Worm (Caenorhabditis elegans) whole organism, L4 larva: ENCODE measurements around the gene spp-16.

Experiments used
- F10B5.3 ChIP-seq: sonication (generic microtip); optimal IDR thresholded peaks from 2 replicates; lab custom pipeline; 2016; ENCODE audit warnings: mild to moderate bottlenecking, missing genetic modification characterization, missing compliant biosample characterization
- F44E2.7 ChIP-seq: fragments of 200-800 bp; sonication (Bioruptor generic); IDR thresholded peaks from 2 replicates; pipeline ENCODE4 v2.1.2; 2022; ENCODE audit warnings: missing genetic modification characterization, missing compliant biosample characterization
- T20F7.1 ChIP-seq: fragments of 200-800 bp; sonication (Bioruptor generic); optimal IDR thresholded peaks from 2 replicates; lab custom pipeline; 2018; ENCODE audit warnings: mild to moderate bottlenecking, missing genetic modification characterization, missing compliant biosample characterization
- T26A8.4 ChIP-seq: fragments of 200-800 bp; sonication (Bioruptor generic); IDR thresholded peaks from 2 replicates; pipeline ENCODE4 v1.3.6; 2022; ENCODE audit warnings: missing genetic modification characterization, missing compliant biosample characterization
- Y105C5A.15 ChIP-seq: fragments of 200-800 bp; sonication (Bioruptor generic); IDR thresholded peaks from 2 replicates; pipeline ENCODE4 v1.3.6; 2022; ENCODE audit warnings: missing genetic modification characterization, missing compliant biosample characterization
- aha-1 ChIP-seq: fragments of 150-350 bp; peaks from one replicate; lab custom pipeline; 2014; ENCODE audit warnings: missing biosample characterization, missing genetic modification characterization
- aly-2 ChIP-seq: sonication (generic microtip); optimal IDR thresholded peaks from 2 replicates; lab custom pipeline; 2018; ENCODE audit warnings: missing biosample characterization, missing genetic modification characterization
- arid-1 ChIP-seq: fragments of 200-800 bp; sonication (Bioruptor generic); conservative IDR thresholded peaks from 2 replicates; pipeline ENCODE4 v1.3.6; 2022; ENCODE audit warnings: missing genetic modification reagents, missing genetic modification characterization, missing compliant biosample characterization
- attf-4 ChIP-seq: sonication (generic microtip); optimal IDR thresholded peaks from 3 replicates; lab custom pipeline; 2017; ENCODE audit warnings: missing biosample characterization, missing genetic modification characterization
- ceh-20 ChIP-seq: fragments of 200-800 bp; sonication (Bioruptor generic); IDR thresholded peaks from 2 replicates; pipeline ENCODE4 v1.3.6; 2022; ENCODE audit warnings: missing genetic modification reagents, missing genetic modification characterization, missing compliant biosample characterization
- ceh-28 ChIP-seq: fragments of 150-350 bp; optimal IDR thresholded peaks from 2 replicates; lab custom pipeline; 2014; ENCODE audit warnings: missing biosample characterization, missing genetic modification reagents, missing genetic modification characterization
- ceh-32 ChIP-seq: sonication (generic microtip); optimal IDR thresholded peaks from 2 replicates; lab custom pipeline; 2016; ENCODE audit warnings: mild to moderate bottlenecking, missing genetic modification characterization, missing compliant biosample characterization; ENCODE audit not compliant: poor library complexity
- ceh-62 ChIP-seq: sonication (generic microtip); optimal IDR thresholded peaks from 2 replicates; lab custom pipeline; 2017; ENCODE audit warnings: missing biosample characterization, missing genetic modification characterization
- cey-2 ChIP-seq: sonication (generic microtip); optimal IDR thresholded peaks from 3 replicates; lab custom pipeline; 2017; ENCODE audit warnings: missing genetic modification characterization, mild to moderate bottlenecking, missing compliant biosample characterization, antibody characterized with exemption, borderline replicate concordance; ENCODE audit not compliant: insufficient read depth
- daf-16 ChIP-seq, 3 experiments: sonication (generic microtip); optimal IDR thresholded peaks; 2 replicates each; lab custom pipeline; 2016 to 2017; ENCODE audit warnings: missing genetic modification characterization in 3 of 3, missing genetic modification reagents in 3 of 3, mild to moderate bottlenecking in 2 of 3, missing compliant biosample characterization in 2 of 3, missing biosample characterization in 1 of 3, moderate library complexity in 1 of 3
- dmd-6 ChIP-seq: fragments of 200-800 bp; sonication (Bioruptor generic); IDR thresholded peaks from 2 replicates; pipeline ENCODE4 v1.3.6; 2022; ENCODE audit warnings: missing genetic modification reagents, missing genetic modification characterization, missing compliant biosample characterization
- dmd-9 ChIP-seq: fragments of 200-800 bp; sonication (Bioruptor generic); IDR thresholded peaks from 2 replicates; pipeline ENCODE4 v1.3.6; 2022; ENCODE audit warnings: missing genetic modification reagents, missing genetic modification characterization, missing compliant biosample characterization
- duxl-1 ChIP-seq: sonication (generic microtip); optimal IDR thresholded peaks from 2 replicates; lab custom pipeline; 2016; ENCODE audit warnings: mild to moderate bottlenecking, missing genetic modification characterization, moderate library complexity, missing compliant biosample characterization; ENCODE audit not compliant: poor library complexity
- dve-1 ChIP-seq: sonication (generic microtip); optimal IDR thresholded peaks from 2 replicates; lab custom pipeline; 2017; ENCODE audit warnings: antibody characterized with exemption, mild to moderate bottlenecking, missing genetic modification characterization, missing compliant biosample characterization; ENCODE audit not compliant: insufficient read depth
- fkh-10 ChIP-seq: fragments of 150-350 bp; optimal IDR thresholded peaks from 2 replicates; lab custom pipeline; 2014; ENCODE audit warnings: missing biosample characterization, missing genetic modification reagents, missing genetic modification characterization
- hif-1 ChIP-seq, 2 experiments: sonication (generic microtip); optimal IDR thresholded peaks; 2 replicates each; lab custom pipeline; 2016 to 2017; ENCODE audit warnings: missing compliant biosample characterization in 2 of 2, missing genetic modification characterization in 2 of 2, missing genetic modification reagents in 2 of 2, missing genotype in 2 of 2, mild to moderate bottlenecking in 1 of 2
- hlh-11 ChIP-seq: fragments of 200-800 bp; sonication (Bioruptor generic); optimal IDR thresholded peaks from 2 replicates; lab custom pipeline; 2018; ENCODE audit warnings: mild to moderate bottlenecking, missing genetic modification characterization, missing compliant biosample characterization
- hlh-30 ChIP-seq: sonication (generic microtip); optimal IDR thresholded peaks from 2 replicates; lab custom pipeline; 2017; ENCODE audit warnings: antibody characterized with exemption, mild to moderate bottlenecking, missing genetic modification characterization, missing compliant biosample characterization; ENCODE audit not compliant: insufficient read depth
- hmg-1.1 ChIP-seq: fragments of 200-800 bp; sonication (Bioruptor generic); IDR thresholded peaks from 2 replicates; pipeline ENCODE4 v1.3.6; 2022; ENCODE audit warnings: missing genetic modification reagents, missing genetic modification characterization, missing compliant biosample characterization
- jun-1 ChIP-seq: fragments of 150-350 bp; optimal IDR thresholded peaks from 2 replicates; lab custom pipeline; 2014; ENCODE audit warnings: missing biosample characterization, missing genetic modification reagents, missing genetic modification characterization
- lin-39 ChIP-seq: fragments of 150-350 bp; optimal IDR thresholded peaks from 2 replicates; lab custom pipeline; 2014; ENCODE audit warnings: missing biosample characterization, missing genetic modification reagents, missing genetic modification characterization
- lsy-2 ChIP-seq, 2 experiments: fragments of 150-350 bp in 1 of 2; sonication (generic microtip) in 1 of 2; optimal IDR thresholded peaks; 2 replicates each; lab custom pipeline; 2014 to 2017; ENCODE audit warnings: missing biosample characterization in 2 of 2, missing genetic modification characterization in 2 of 2
- madf-5 ChIP-seq, 2 experiments: fragments of 200-800 bp; sonication (Bioruptor generic); IDR thresholded peaks; 2 replicates each; pipeline ENCODE4 v1.3.6; 2022; ENCODE audit warnings: missing compliant biosample characterization in 2 of 2, missing genetic modification characterization in 2 of 2
- mdl-1 ChIP-seq, 2 experiments: fragments of 150-350 bp in 1 of 2; sonication (generic microtip) in 1 of 2; optimal IDR thresholded peaks; 2 replicates each; lab custom pipeline; 2014 to 2017; ENCODE audit warnings: missing biosample characterization in 2 of 2, missing genetic modification characterization in 2 of 2
- mdt-29 ChIP-seq: fragments of 200-800 bp; sonication (Bioruptor generic); IDR thresholded peaks from 2 replicates; pipeline ENCODE4 v1.3.6; 2022; ENCODE audit warnings: missing genetic modification reagents, missing genetic modification characterization, missing compliant biosample characterization
- mxl-2 ChIP-seq: fragments of 200-800 bp; sonication (Bioruptor generic); conservative IDR thresholded peaks from 2 replicates; pipeline ENCODE4 v1.3.6; 2022; ENCODE audit warnings: missing genetic modification reagents, missing genetic modification characterization, missing compliant biosample characterization
- mxl-3 ChIP-seq: fragments of 200-800 bp; sonication (Bioruptor generic); optimal IDR thresholded peaks from 2 replicates; lab custom pipeline; 2018; ENCODE audit warnings: mild to moderate bottlenecking, missing genetic modification characterization, missing compliant biosample characterization
- nhr-11 ChIP-seq: fragments of 150-350 bp; optimal IDR thresholded peaks from 2 replicates; lab custom pipeline; 2014; ENCODE audit warnings: missing biosample characterization, missing genetic modification characterization
- nhr-237 ChIP-seq: sonication (generic microtip); optimal IDR thresholded peaks from 2 replicates; lab custom pipeline; 2017; ENCODE audit warnings: missing biosample characterization, missing genetic modification characterization
- nhr-28 ChIP-seq: fragments of 150-350 bp; optimal IDR thresholded peaks from 2 replicates; lab custom pipeline; 2014; ENCODE audit warnings: missing biosample characterization, missing genetic modification characterization
- nhr-76 ChIP-seq: fragments of 150-350 bp; optimal IDR thresholded peaks from 2 replicates; lab custom pipeline; 2014; ENCODE audit warnings: missing biosample characterization, missing genetic modification characterization
- pha-4 ChIP-seq, 2 experiments: fragments of 150-350 bp in 1 of 2; fragments of 200-800 bp in 1 of 2; sonication (Bioruptor generic) in 1 of 2; IDR thresholded peaks in 1 of 2; optimal IDR thresholded peaks in 1 of 2; 2 replicates each; pipeline versions ENCODE4 v1.3.6 to Lab custom; 2014 to 2022; ENCODE audit warnings: missing genetic modification characterization in 2 of 2, missing genetic modification reagents in 2 of 2, missing biosample characterization in 1 of 2, missing compliant biosample characterization in 1 of 2
- php-3 ChIP-seq: fragments of 200-800 bp; sonication (Bioruptor generic); IDR thresholded peaks from 2 replicates; pipeline ENCODE4 v1.3.6; 2022; ENCODE audit warnings: missing genetic modification reagents, missing genetic modification characterization, missing compliant biosample characterization
- pqm-1 ChIP-seq: sonication (generic microtip); optimal IDR thresholded peaks from 2 replicates; lab custom pipeline; 2017; ENCODE audit warnings: missing biosample characterization, missing genetic modification characterization
- sdz-12 ChIP-seq: fragments of 200-800 bp; sonication (Bioruptor generic); optimal IDR thresholded peaks from 2 replicates; lab custom pipeline; 2018; ENCODE audit warnings: mild to moderate bottlenecking, missing genetic modification characterization, missing compliant biosample characterization
- skn-1 ChIP-seq: fragments of 150-350 bp; optimal IDR thresholded peaks from 2 replicates; lab custom pipeline; 2014; ENCODE audit warnings: missing biosample characterization, missing genetic modification characterization
- snpc-1.2 ChIP-seq: fragments of 200-800 bp; sonication (Bioruptor generic); IDR thresholded peaks from 2 replicates; pipeline ENCODE4 v1.3.6; 2022; ENCODE audit warnings: missing genetic modification reagents, missing genetic modification characterization, missing compliant biosample characterization
- spr-1 ChIP-seq: sonication (generic microtip); optimal IDR thresholded peaks from 2 replicates; lab custom pipeline; 2016; ENCODE audit warnings: mild to moderate bottlenecking, missing genetic modification characterization, missing compliant biosample characterization
- spr-3 ChIP-seq: fragments of 200-800 bp; sonication (Bioruptor generic); optimal IDR thresholded peaks from 2 replicates; lab custom pipeline; 2018; ENCODE audit warnings: mild to moderate bottlenecking, missing genetic modification characterization, missing compliant biosample characterization
- tra-1 ChIP-seq: fragments of 200-800 bp; sonication (Bioruptor generic); IDR thresholded peaks from 2 replicates; pipeline ENCODE4 v1.3.6; 2022; ENCODE audit warnings: missing genetic modification reagents, missing genetic modification characterization, missing compliant biosample characterization
- unc-39 ChIP-seq: sonication (generic microtip); optimal IDR thresholded peaks from 2 replicates; lab custom pipeline; 2017; ENCODE audit warnings: missing biosample characterization, missing genetic modification characterization
- unc-62 ChIP-seq, 3 experiments: fragments of 150-350 bp in 1 of 3; sonication (generic microtip); optimal IDR thresholded peaks in 2 of 3; peaks in 1 of 3; 1 replicate in 1 of 3; 2 replicates in 2 of 3; lab custom pipeline; 2014 to 2017; ENCODE audit warnings: missing biosample characterization in 3 of 3, missing genetic modification characterization in 3 of 3, missing genetic modification reagents in 3 of 3, missing genotype in 1 of 3
- zag-1 ChIP-seq: fragments of 150-350 bp; optimal IDR thresholded peaks from 2 replicates; lab custom pipeline; 2014; ENCODE audit warnings: missing biosample characterization, missing genetic modification characterization
- zfp-2 ChIP-seq: sonication (generic microtip); optimal IDR thresholded peaks from 2 replicates; lab custom pipeline; 2016; ENCODE audit warnings: mild to moderate bottlenecking, missing genetic modification characterization, missing compliant biosample characterization
- ztf-11 ChIP-seq: fragments of 150-350 bp; optimal IDR thresholded peaks from 2 replicates; lab custom pipeline; 2014; ENCODE audit warnings: missing biosample characterization, missing genetic modification characterization

spp-16 gene

DNA sequence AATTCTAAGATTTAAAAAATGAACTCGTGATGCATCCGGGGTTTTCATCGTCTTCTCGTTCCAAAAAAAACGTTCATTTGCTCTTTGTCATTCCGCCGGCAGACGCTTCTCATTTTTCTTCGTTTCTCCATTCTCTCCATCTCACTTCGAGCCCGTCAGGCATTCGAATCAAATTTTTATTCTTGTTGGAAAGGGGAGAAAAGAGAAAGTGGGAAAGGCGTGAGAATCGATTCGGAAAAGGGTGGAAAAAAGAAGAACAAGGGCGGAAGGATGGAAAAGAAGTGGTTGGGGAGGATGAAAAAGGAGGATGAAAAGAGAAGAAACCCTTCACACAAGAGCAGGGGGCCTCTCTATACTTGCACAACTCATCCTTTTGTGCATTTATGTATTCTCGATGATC lies 3.7 kb upstream of the spp-16 start:
- TF ChIP-seq hif-1 (tag; optimal IDR thresholded peaks at IDR 0.05; lab: Kevin White, UChicago): no peak
- no peak for TF ChIP-seq skn-1 (tag; lab: Kevin White, UChicago)
- no peak for TF ChIP-seq nhr-237 (tag; lab: Kevin White, UChicago)
- peak in 1 of 2 experiments; percentile 3 for TF ChIP-seq lsy-2 (tag; optimal IDR thresholded peaks at IDR 0.05; lab: Kevin White, UChicago)
- TF ChIP-seq ceh-20 (GFP tag; lab: Robert Waterston, UW): 0 out of 2 replicates have a peak, but pooled peaks have one; percentile 12
- TF ChIP-seq attf-4: no peak
- TF ChIP-seq unc-39 (tag; lab: Kevin White, UChicago): no peak
- TF ChIP-seq ceh-28 (tag; lab: Kevin White, UChicago): no peak
- no peak for TF ChIP-seq cey-2 (tag; lab: Kevin White, UChicago)
- 0 out of 2 replicates have a peak, but pooled peaks have one; percentile 21 for TF ChIP-seq hmg-1.1 (GFP tag; lab: Robert Waterston, UW)
- TF ChIP-seq pqm-1 (tag; lab: Kevin White, UChicago): no peak
- no peak for TF ChIP-seq madf-5 (GFP tag; IDR thresholded peaks at IDR 0.05; lab: Robert Waterston, UW)
- no peak for TF ChIP-seq dmd-9 (GFP tag; lab: Robert Waterston, UW)
- TF ChIP-seq mxl-3 (GFP tag; lab: Kevin White, UChicago): no peak
- TF ChIP-seq zag-1 (tag; lab: Kevin White, UChicago): no peak
- TF ChIP-seq ztf-11: no peak
- no peak for TF ChIP-seq sdz-12 (GFP tag; lab: Kevin White, UChicago)
- TF ChIP-seq zfp-2 (tag; lab: Kevin White, UChicago): no peak
- TF ChIP-seq tra-1 (GFP tag; lab: Robert Waterston, UW): no peak
- TF ChIP-seq hlh-30: peak; percentile 13
- TF ChIP-seq nhr-28 (tag; lab: Kevin White, UChicago): no peak
- no peak for TF ChIP-seq mdt-29 (GFP tag; lab: Robert Waterston, UW)
- no peak for TF ChIP-seq snpc-1.2
- no peak for TF ChIP-seq ceh-62 (tag; lab: Kevin White, UChicago)
- TF ChIP-seq aly-2 (tag; lab: Kevin White, UChicago): no peak
- no peak for TF ChIP-seq pha-4 (GFP tag; IDR thresholded peaks at IDR 0.05; lab: Robert Waterston, UW)
- TF ChIP-seq pha-4 (tag; optimal IDR thresholded peaks at IDR 0.05; lab: Kevin White, UChicago): no peak
- no peak for TF ChIP-seq daf-16 (GFP tag; optimal IDR thresholded peaks at IDR 0.05; lab: Kevin White, UChicago)
- no peak for TF ChIP-seq daf-16 (tag; optimal IDR thresholded peaks at IDR 0.05; lab: Kevin White, UChicago)
- TF ChIP-seq F44E2.7 (GFP tag; lab: Robert Waterston, UW): no peak
- no peak for TF ChIP-seq spr-3 (GFP tag; lab: Kevin White, UChicago)
- no peak for TF ChIP-seq nhr-11 (tag; lab: Kevin White, UChicago)
- TF ChIP-seq T26A8.4 (GFP tag; lab: Robert Waterston, UW): no peak
- peak in 1 of 2 experiments; percentile 8 for TF ChIP-seq mdl-1 (tag; optimal IDR thresholded peaks at IDR 0.05; lab: Kevin White, UChicago)
- peak; percentile 87 for TF ChIP-seq aha-1 (tag; lab: Kevin White, UChicago)
- TF ChIP-seq hlh-11 (tag; lab: Kevin White, UChicago): no peak
- TF ChIP-seq Y105C5A.15: no peak
- TF ChIP-seq lin-39: no peak
- 0 out of 2 replicates have a peak, but pooled peaks have one; percentile 10 for TF ChIP-seq dmd-6 (GFP tag; lab: Robert Waterston, UW)
- no peak for TF ChIP-seq nhr-76
- no peak for TF ChIP-seq arid-1 (GFP tag; lab: Robert Waterston, UW)
- TF ChIP-seq unc-62 (GFP tag; optimal IDR thresholded peaks at IDR 0.05 in 1 of 2; lab: Kevin White, UChicago): peak in 1 of 2 experiments; percentile 65
- no peak for TF ChIP-seq unc-62 (tag; optimal IDR thresholded peaks at IDR 0.05; lab: Kevin White, UChicago)
- no peak for TF ChIP-seq ceh-32 (tag; lab: Kevin White, UChicago)
- no peak for TF ChIP-seq mxl-2 (GFP tag; lab: Robert Waterston, UW)
- TF ChIP-seq duxl-1 (tag; lab: Kevin White, UChicago): no peak
- no peak for TF ChIP-seq jun-1 (tag; lab: Kevin White, UChicago)
- TF ChIP-seq php-3: no peak
- TF ChIP-seq F10B5.3: no peak
- TF ChIP-seq fkh-10 (GFP tag; lab: Kevin White, UChicago): peak; percentile 71
- no peak for TF ChIP-seq dve-1
- no peak for TF ChIP-seq T20F7.1
- TF ChIP-seq spr-1: no peak
